Fruit fly (Drosophila melanogaster): Measurements from ENCODE around the gene Cubn.

dm6 chrX:9577338-9577644 is 6.2 kb upstream of the Cubn start:
- TF ChIP-seq Sox15 (GFP tag; optimal IDR thresholded peaks at IDR 0.05): no peak
- TF ChIP-seq CG11294 (GFP tag; IDR thresholded peaks at IDR 0.05): no peak
